Fruit fly (Drosophila melanogaster): ENCODE measurements around the gene Mat89Ba.
A peak's percentile ranks its signal among the peaks of the same experiment; 100 is the strongest.

Mat89Ba gene

DNA sequence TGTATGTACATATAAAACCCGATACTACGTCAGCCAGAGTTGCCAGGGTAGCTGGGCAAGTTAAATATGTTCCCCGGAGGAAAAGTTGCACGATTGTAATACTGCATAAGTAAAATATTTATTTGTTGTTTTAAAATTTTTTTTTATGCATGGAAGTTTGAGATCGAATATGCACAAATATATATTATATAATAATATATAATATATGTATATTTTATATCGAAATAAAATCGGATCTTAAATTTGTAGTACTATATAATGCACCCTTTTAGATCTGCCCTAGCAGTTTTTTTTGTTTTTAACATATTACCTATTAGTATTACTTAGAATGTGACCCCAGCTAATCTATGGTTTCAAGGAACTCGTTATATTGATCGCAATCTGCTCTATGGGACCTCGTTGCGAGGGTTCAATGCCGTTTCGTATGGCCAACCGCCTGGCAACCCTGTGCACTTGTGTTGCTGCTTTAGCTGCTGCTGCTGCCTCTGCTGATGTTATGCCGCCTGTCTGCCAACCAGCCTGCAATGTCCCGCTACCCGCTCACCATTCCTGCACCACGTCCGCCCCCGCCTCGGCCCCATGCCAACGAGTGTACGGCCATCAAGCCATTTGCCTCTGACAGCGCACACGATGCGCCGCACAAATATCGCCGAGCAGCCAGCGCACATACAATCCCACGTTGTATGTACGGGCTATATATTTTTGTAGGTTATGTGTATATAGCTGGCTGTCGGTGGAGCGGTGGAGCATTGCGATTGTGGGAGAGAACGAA lies 36.1 kb downstream of the Mat89Ba start (continued):
- TF ChIP-seq Lhr (GFP tag; optimal IDR thresholded peaks at IDR 0.05) (peak; percentile 78), hb (GFP tag; IDR thresholded peaks at IDR 0.05; ENCODE audit: partially characterized antibody) (no peak), tin (GFP tag; optimal IDR thresholded peaks at IDR 0.05) (peak; percentile 72), Rx (GFP tag; IDR thresholded peaks at IDR 0.05) (no peak), CG1832 (GFP tag; optimal IDR thresholded peaks at IDR 0.05) (no peak), CG10267 (tag; optimal IDR thresholded peaks at IDR 0.05) (peak; percentile 90), dmrt11E (tag; optimal IDR thresholded peaks at IDR 0.05) (peak; percentile 95), CG34224 (GFP tag; IDR thresholded peaks at IDR 0.05; ENCODE audit: partially characterized antibody) (no peak), pnt (GFP tag; optimal IDR thresholded peaks at IDR 0.05) (peak; percentile 8), Abd-B (GFP tag; optimal IDR thresholded peaks at IDR 0.05) (peak; percentile 87), CG18619 (GFP tag; optimal IDR thresholded peaks at IDR 0.05) (peak; percentile 97), CG3281 (GFP tag; optimal IDR thresholded peaks at IDR 0.05) (peak; percentile 95), klu (GFP tag; IDR thresholded peaks at IDR 0.05) (no peak), CG12219 (GFP tag; optimal IDR thresholded peaks at IDR 0.05) (peak; percentile 52), Ets97D (GFP tag; optimal IDR thresholded peaks at IDR 0.05) (no peak), BEAF-32 (GFP tag; optimal IDR thresholded peaks at IDR 0.05) (no peak), gsb (GFP tag; IDR thresholded peaks at IDR 0.05) (no peak), CG14667 (GFP tag; IDR thresholded peaks at IDR 0.05) (no peak), CG9797 (GFP tag; optimal IDR thresholded peaks at IDR 0.05) (peak; percentile 6), Bteb2 (GFP tag; optimal IDR thresholded peaks at IDR 0.05) (no peak), Fer2 (tag; optimal IDR thresholded peaks at IDR 0.05) (peak; percentile 75), CG6654 (GFP tag; optimal IDR thresholded peaks at IDR 0.05) (peak; percentile 81), CG7987 (GFP tag; optimal IDR thresholded peaks at IDR 0.05) (no peak), CG11723 (GFP tag; optimal IDR thresholded peaks at IDR 0.05) (peak; percentile 89), cwo (GFP tag; optimal IDR thresholded peaks at IDR 0.05) (peak; percentile 50), Rfx (GFP tag; IDR thresholded peaks at IDR 0.05) (no peak), CG1603 (tag; optimal IDR thresholded peaks at IDR 0.05) (peak; percentile 69), row (GFP tag; IDR thresholded peaks at IDR 0.05) (no peak), CG32532 (GFP tag; IDR thresholded peaks at IDR 0.05) (no peak), p53 (GFP tag; optimal IDR thresholded peaks at IDR 0.05) (no peak), en (GFP tag; optimal IDR thresholded peaks at IDR 0.05) (no peak), CG10543 (GFP tag; optimal IDR thresholded peaks at IDR 0.05) (no peak), MESR4 (GFP tag; optimal IDR thresholded peaks at IDR 0.05) (no peak), CG15011 (GFP tag; optimal IDR thresholded peaks at IDR 0.05) (peak; percentile 78), Atf-2 (GFP tag; optimal IDR thresholded peaks at IDR 0.05) (peak; percentile 50), seq (GFP tag; IDR thresholded peaks at IDR 0.05) (no peak), dati (GFP tag; IDR thresholded peaks at IDR 0.05) (no peak), Ssrp (tag; optimal IDR thresholded peaks at IDR 0.05) (peak; percentile 95), Dad (GFP tag; optimal IDR thresholded peaks at IDR 0.05) (no peak), Jarid2 (GFP tag; optimal IDR thresholded peaks at IDR 0.05) (peak; percentile 64), CG17612 (GFP tag; IDR thresholded peaks at IDR 0.05) (no peak), CG18599 (GFP tag; optimal IDR thresholded peaks at IDR 0.05) (peak; percentile 93), ham (GFP tag; IDR thresholded peaks at IDR 0.05) (no peak), CG31441 (GFP tag; IDR thresholded peaks at IDR 0.05) (no peak), chn (GFP tag; optimal IDR thresholded peaks at IDR 0.05) (no peak), caup (GFP tag; optimal IDR thresholded peaks at IDR 0.05; ENCODE audit: severe bottlenecking) (peak; percentile 90), CG1233 (GFP tag; optimal IDR thresholded peaks at IDR 0.05) (peak; percentile 92), H2.0 (GFP tag; IDR thresholded peaks at IDR 0.05) (no peak), Hr3 (GFP tag; optimal IDR thresholded peaks at IDR 0.05) (peak; percentile 94)
